Worm (Caenorhabditis elegans): Measurements from ENCODE around the gene sto-1.

Gene sto-1

DNA sequence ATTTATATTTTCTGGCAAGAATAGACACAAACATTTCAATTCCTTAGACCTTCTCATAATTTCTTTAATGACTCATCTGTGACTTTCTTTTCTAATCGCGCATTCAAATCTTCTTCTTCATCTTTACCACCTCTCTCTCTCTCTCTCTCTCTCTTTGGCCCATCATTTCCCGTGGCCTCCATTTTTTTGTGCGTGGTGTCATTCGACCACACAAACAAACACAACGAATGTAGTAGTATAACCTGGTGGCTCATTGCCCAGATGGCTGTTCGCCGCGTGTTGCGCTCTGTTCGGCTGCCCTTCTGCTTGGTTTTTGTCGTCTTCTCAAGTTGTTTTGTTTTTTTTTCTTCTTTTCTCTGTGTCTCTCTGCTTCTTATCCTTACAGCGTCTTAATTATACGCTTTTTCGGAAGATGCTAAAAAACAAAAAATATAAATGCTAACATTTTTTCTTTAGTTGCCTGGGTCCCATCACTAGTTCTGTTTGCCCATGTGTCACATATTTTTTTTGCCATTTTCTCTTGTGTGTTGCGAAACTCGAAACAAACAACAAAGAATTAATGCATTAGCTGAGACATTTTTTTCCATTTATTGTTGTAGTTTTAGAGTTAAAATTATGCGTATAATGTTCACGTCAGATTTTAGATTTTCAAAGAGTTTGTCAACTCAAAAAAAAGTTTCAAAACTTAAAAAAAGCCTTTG lies 15.0 kb downstream of the sto-1 start (continued):
- TF ChIP-seq set-16 (GFP tag; IDR thresholded peaks at IDR 0.05): no peak
- no peak for TF ChIP-seq D1046.2 (GFP tag; IDR thresholded peaks at IDR 0.05)
- TF ChIP-seq ceh-82 (tag; optimal IDR thresholded peaks at IDR 0.05): no peak
- no peak for TF ChIP-seq cey-2 (tag; optimal IDR thresholded peaks at IDR 0.05; ENCODE audit: borderline replicate concordance, insufficient read depth)
- TF ChIP-seq hif-1 (tag; optimal IDR thresholded peaks at IDR 0.05): no peak
- peak; percentile 38 for TF ChIP-seq hlh-30 (tag; optimal IDR thresholded peaks at IDR 0.05; ENCODE audit: insufficient read depth)
- 0 out of 2 replicates have a peak, but pooled peaks have one; percentile 22 for TF ChIP-seq dmd-6 (GFP tag; IDR thresholded peaks at IDR 0.05)
- no peak for TF ChIP-seq rbr-2 (tag; optimal IDR thresholded peaks at IDR 0.05)
- TF ChIP-seq mdl-1 (tag; optimal IDR thresholded peaks at IDR 0.05): peak in 1 of 2 experiments; percentile 46
- no peak for TF ChIP-seq T26A8.4 (GFP tag; IDR thresholded peaks at IDR 0.05)
- no peak for TF ChIP-seq madf-5 (GFP tag; IDR thresholded peaks at IDR 0.05)
- no peak for TF ChIP-seq nhr-111 (GFP tag; optimal IDR thresholded peaks at IDR 0.05)
- no peak for TF ChIP-seq gei-8 (GFP tag; optimal IDR thresholded peaks at IDR 0.05)
- no peak for TF ChIP-seq unc-130 (GFP tag; optimal IDR thresholded peaks at IDR 0.05)
- no peak for TF ChIP-seq nhr-77 (tag; optimal IDR thresholded peaks at IDR 0.05)
- TF ChIP-seq egl-43 (GFP tag; IDR thresholded peaks at IDR 0.05): no peak
- TF ChIP-seq spr-3 (GFP tag; optimal IDR thresholded peaks at IDR 0.05): no peak
- no peak for TF ChIP-seq ZK546.5 (tag; optimal IDR thresholded peaks at IDR 0.05)

DNA sequence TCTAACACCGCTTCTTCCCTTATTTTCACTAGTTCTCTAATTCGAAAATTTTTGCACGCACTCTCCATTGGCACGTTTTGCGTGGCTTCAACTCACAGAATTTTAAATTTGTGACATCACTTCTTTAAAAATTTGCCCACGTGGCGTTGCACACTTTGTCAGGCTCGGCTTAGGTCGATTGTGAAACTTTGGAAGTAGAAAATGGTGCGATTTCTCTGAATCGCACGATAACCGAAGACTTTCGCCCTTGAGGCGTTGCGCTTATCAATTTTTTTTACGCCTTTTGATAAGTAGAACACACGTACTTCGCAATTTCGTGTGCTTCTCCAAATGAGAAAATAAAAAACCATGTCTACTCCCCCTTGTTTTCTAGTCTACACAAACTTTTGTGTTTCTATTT lies 15.7 kb downstream of the sto-1 start:
- TF ChIP-seq aha-1 (tag) (peak; percentile 94), ceh-62 (tag; optimal IDR thresholded peaks at IDR 0.05) (no peak), dpl-1 (GFP tag; optimal IDR thresholded peaks at IDR 0.05) (no peak), F44E2.7 (GFP tag; IDR thresholded peaks at IDR 0.05) (no peak), lin-1 (GFP tag; IDR thresholded peaks at IDR 0.05) (no peak), nhr-11 (tag; optimal IDR thresholded peaks at IDR 0.05) (no peak), Y105C5A.15 (GFP tag; IDR thresholded peaks at IDR 0.05) (no peak), ceh-44 (GFP tag; IDR thresholded peaks at IDR 0.05) (no peak), gei-8 (GFP tag; optimal IDR thresholded peaks at IDR 0.05) (no peak), rbr-2 (tag; optimal IDR thresholded peaks at IDR 0.05) (no peak), pha-4 (GFP tag; IDR thresholded peaks at IDR 0.05) (peak; percentile 48; the same call in 1 of the 2 replicates), pha-4 (tag; optimal IDR thresholded peaks at IDR 0.05) (no peak), lin-38 (GFP tag; IDR thresholded peaks at IDR 0.05) (no peak), mxl-3 (GFP tag; optimal IDR thresholded peaks at IDR 0.05) (peak; percentile 69), hlh-11 (tag; optimal IDR thresholded peaks at IDR 0.05) (peak; percentile 75), nhr-102 (tag; optimal IDR thresholded peaks at IDR 0.05) (no peak), nhr-42 (GFP tag; IDR thresholded peaks at IDR 0.05) (no peak), mxl-2 (GFP tag; conservative IDR thresholded peaks at IDR 0.05) (no peak), Y5F2A.4 (GFP tag; optimal IDR thresholded peaks at IDR 0.05) (no peak), fkh-10 (GFP tag; optimal IDR thresholded peaks at IDR 0.05) (no peak), jun-1 (tag; optimal IDR thresholded peaks at IDR 0.05) (no peak), mdl-1 (tag; optimal IDR thresholded peaks at IDR 0.05) (peak in 1 of 2 experiments; percentile 83), snpc-4 (tag; optimal IDR thresholded peaks at IDR 0.05) (no peak), saeg-2 (GFP tag; IDR thresholded peaks at IDR 0.05) (no peak), ama-1 (optimal IDR thresholded peaks at IDR 0.05) (no peak), spr-3 (GFP tag; optimal IDR thresholded peaks at IDR 0.05) (no peak), arid-1 (GFP tag; conservative IDR thresholded peaks at IDR 0.05) (no peak), lin-15B (tag; optimal IDR thresholded peaks at IDR 0.05) (no peak), nhr-28 (tag; optimal IDR thresholded peaks at IDR 0.05) (peak; percentile 85), set-16 (GFP tag; IDR thresholded peaks at IDR 0.05) (no peak), lim-7 (GFP tag; IDR thresholded peaks at IDR 0.05) (no peak), ceh-28 (tag; optimal IDR thresholded peaks at IDR 0.05) (no peak), daf-12 (tag; optimal IDR thresholded peaks at IDR 0.05) (no peak), egl-43 (GFP tag; IDR thresholded peaks at IDR 0.05) (no peak), unc-39 (tag; optimal IDR thresholded peaks at IDR 0.05) (no peak), lin-29 (GFP tag; IDR thresholded peaks at IDR 0.05) (no peak), nhr-111 (GFP tag; optimal IDR thresholded peaks at IDR 0.05) (no peak), dmd-9 (GFP tag; IDR thresholded peaks at IDR 0.05) (no peak)

Data from whole organism, L4 larva.